Fruit fly (Drosophila melanogaster) whole organism, prepupa: ENCODE measurements around the gene CG1571.

Source experiments
- Blimp-1 ChIP-seq: fragments of 200-800 bp; sonication (Bioruptor generic); optimal IDR thresholded peaks from 3 replicates; lab custom pipeline; 2017; ENCODE audit warnings: missing biosample characterization, missing genetic modification characterization, mild to moderate bottlenecking, moderate library complexity, missing genetic modification reagents
- CG11762 ChIP-seq: fragments of 200-800 bp; sonication (Bioruptor generic); optimal IDR thresholded peaks from 3 replicates; lab custom pipeline; 2016; ENCODE audit warnings: missing biosample characterization, missing genetic modification characterization; ENCODE audit not compliant: insufficient read depth
- CG11902 ChIP-seq: fragments of 200-800 bp; sonication (Bioruptor generic); optimal IDR thresholded peaks from 3 replicates; lab custom pipeline; 2016; ENCODE audit warnings: missing biosample characterization, missing genetic modification characterization
- CG15336 ChIP-seq: fragments of 200-800 bp; sonication (Bioruptor generic); IDR thresholded peaks from 2 replicates; pipeline ENCODE4 v1.3.6; 2022; ENCODE audit warnings: missing biosample characterization, missing genetic modification characterization
- CG1621 ChIP-seq: fragments of 200-800 bp; sonication (Bioruptor generic); optimal IDR thresholded peaks from 3 replicates; lab custom pipeline; 2018; ENCODE audit warnings: missing biosample characterization, mild to moderate bottlenecking, missing genetic modification characterization
- CG3032 ChIP-seq: fragments of 200-800 bp; optimal IDR thresholded peaks from 2 replicates; lab custom pipeline; 2019; ENCODE audit warnings: missing biosample characterization, mild to moderate bottlenecking, missing genetic modification characterization, moderate library complexity
- CG32006 ChIP-seq: fragments of 200-800 bp; sonication (Bioruptor generic); optimal IDR thresholded peaks from 3 replicates; lab custom pipeline; 2017; ENCODE audit warnings: missing biosample characterization, mild to moderate bottlenecking, missing genetic modification characterization
- CG34406 ChIP-seq: fragments of 200-800 bp; sonication (Bioruptor generic); optimal IDR thresholded peaks from 3 replicates; lab custom pipeline; 2016; ENCODE audit warnings: missing biosample characterization, missing genetic modification characterization
- CG4318 ChIP-seq: fragments of 200-800 bp; sonication (Bioruptor generic); optimal IDR thresholded peaks from 3 replicates; lab custom pipeline; 2017; ENCODE audit warnings: missing biosample characterization, mild to moderate bottlenecking, missing genetic modification characterization
- CG6276 ChIP-seq: fragments of 200-800 bp; sonication (Bioruptor generic); optimal IDR thresholded peaks from 2 replicates; lab custom pipeline; 2017; ENCODE audit warnings: missing biosample characterization, mild to moderate bottlenecking, missing genetic modification characterization
- CG6792 ChIP-seq: fragments of 200-800 bp; sonication (Bioruptor generic); optimal IDR thresholded peaks from 3 replicates; lab custom pipeline; 2016; ENCODE audit warnings: missing biosample characterization, missing genetic modification characterization
- CG6808 ChIP-seq: fragments of 200-800 bp; sonication (Bioruptor generic); optimal IDR thresholded peaks from 3 replicates; lab custom pipeline; 2017; ENCODE audit warnings: missing biosample characterization, missing genetic modification characterization, mild to moderate bottlenecking, moderate library complexity, missing genetic modification reagents
- CG6854 ChIP-seq: fragments of 200-800 bp; sonication (Bioruptor generic); optimal IDR thresholded peaks from 2 replicates; lab custom pipeline; 2017; ENCODE audit warnings: missing biosample characterization, mild to moderate bottlenecking, missing genetic modification characterization
- CG7368 ChIP-seq: fragments of 200-800 bp; sonication (Bioruptor generic); optimal IDR thresholded peaks from 3 replicates; lab custom pipeline; 2016; ENCODE audit warnings: missing biosample characterization, missing genetic modification characterization
- CG8119 ChIP-seq: fragments of 200-800 bp; sonication (Bioruptor generic); IDR thresholded peaks from 3 replicates; pipeline ENCODE4 v1.3.6; 2022; ENCODE audit warnings: missing biosample characterization, missing genetic modification characterization
- CG8319 ChIP-seq: fragments of 200-800 bp; sonication (Bioruptor generic); optimal IDR thresholded peaks from 3 replicates; lab custom pipeline; 2016; ENCODE audit warnings: missing biosample characterization, missing genetic modification characterization
- CG9139 ChIP-seq: fragments of 200-800 bp; sonication (Bioruptor generic); optimal IDR thresholded peaks from 3 replicates; lab custom pipeline; 2017; ENCODE audit warnings: missing biosample characterization, mild to moderate bottlenecking, missing genetic modification characterization
- Eip78C ChIP-seq: fragments of 200-800 bp; sonication (Bioruptor generic); peaks from one replicate; lab custom pipeline; 2016; ENCODE audit warnings: missing biosample characterization, missing genetic modification characterization
- Eip93F ChIP-seq: fragments of 200-800 bp; sonication (Bioruptor generic); optimal IDR thresholded peaks from 2 replicates; lab custom pipeline; 2016; ENCODE audit warnings: missing biosample characterization, mild to moderate bottlenecking, missing genetic modification characterization
- Ets96B ChIP-seq: fragments of 200-800 bp; optimal IDR thresholded peaks from 2 replicates; lab custom pipeline; 2019; ENCODE audit warnings: missing biosample characterization, mild to moderate bottlenecking, missing genetic modification characterization, moderate library complexity
- Gug ChIP-seq: fragments of 200-800 bp; sonication (Bioruptor generic); IDR thresholded peaks from 2 replicates; pipeline ENCODE4 v1.3.6; 2022; ENCODE audit warnings: missing biosample characterization, missing genetic modification characterization
- Hr38 ChIP-seq: sonication (Bioruptor generic); optimal IDR thresholded peaks from 2 replicates; lab custom pipeline; 2016; ENCODE audit warnings: missing biosample characterization, missing genetic modification characterization
- Hr39 ChIP-seq: fragments of 200-800 bp; sonication (Bioruptor generic); optimal IDR thresholded peaks from 2 replicates; lab custom pipeline; 2016; ENCODE audit warnings: missing biosample characterization, missing genetic modification characterization
- Hr4 ChIP-seq: fragments of 200-800 bp; sonication (Bioruptor generic); optimal IDR thresholded peaks from 3 replicates; lab custom pipeline; 2016; ENCODE audit warnings: missing biosample characterization, missing genetic modification characterization
- Lpt ChIP-seq: fragments of 200-800 bp; sonication (Bioruptor generic); optimal IDR thresholded peaks from 3 replicates; lab custom pipeline; 2016; ENCODE audit warnings: missing biosample characterization, missing genetic modification characterization
- Met ChIP-seq: fragments of 200-800 bp; sonication (Bioruptor generic); optimal IDR thresholded peaks from 3 replicates; lab custom pipeline; 2016; ENCODE audit warnings: missing biosample characterization, missing genetic modification characterization
- OdsH ChIP-seq: fragments of 200-800 bp; sonication (Bioruptor generic); optimal IDR thresholded peaks from 3 replicates; lab custom pipeline; 2016; ENCODE audit warnings: missing biosample characterization, missing genetic modification characterization
- Sox14 ChIP-seq: fragments of 200-800 bp; sonication (Bioruptor generic); optimal IDR thresholded peaks from 3 replicates; lab custom pipeline; 2016; ENCODE audit warnings: missing biosample characterization, missing genetic modification characterization
- achi ChIP-seq: fragments of 200-800 bp; sonication (Bioruptor generic); optimal IDR thresholded peaks from 3 replicates; lab custom pipeline; 2016; ENCODE audit warnings: missing biosample characterization, missing genetic modification characterization
- dac ChIP-seq: fragments of 200-800 bp; sonication (Bioruptor generic); optimal IDR thresholded peaks from 2 replicates; lab custom pipeline; 2017; ENCODE audit warnings: missing biosample characterization, mild to moderate bottlenecking, missing genetic modification characterization
- eg ChIP-seq: fragments of 200-800 bp; sonication (Bioruptor generic); IDR thresholded peaks from 3 replicates; pipeline ENCODE4 v1.3.6; 2022; ENCODE audit warnings: missing biosample characterization, missing genetic modification characterization
- esn ChIP-seq: fragments of 200-800 bp; sonication (Bioruptor generic); optimal IDR thresholded peaks from 2 replicates; lab custom pipeline; 2016; ENCODE audit warnings: missing biosample characterization, mild to moderate bottlenecking, missing genetic modification characterization, moderate library complexity
- fd59A ChIP-seq: fragments of 200-800 bp; sonication (Bioruptor generic); optimal IDR thresholded peaks from 2 replicates; lab custom pipeline; 2017; ENCODE audit warnings: missing biosample characterization, mild to moderate bottlenecking, missing genetic modification characterization, missing genetic modification reagents
- fkh ChIP-seq: fragments of 200-800 bp; sonication (Bioruptor generic); optimal IDR thresholded peaks from 3 replicates; lab custom pipeline; 2017; ENCODE audit warnings: missing biosample characterization, mild to moderate bottlenecking, missing genetic modification characterization, moderate library complexity
- lz ChIP-seq: fragments of 200-800 bp; sonication (Bioruptor generic); optimal IDR thresholded peaks from 3 replicates; lab custom pipeline; 2016; ENCODE audit warnings: missing biosample characterization, missing genetic modification characterization
- net ChIP-seq: fragments of 200-800 bp; sonication (Bioruptor generic); optimal IDR thresholded peaks from 3 replicates; lab custom pipeline; 2016; ENCODE audit warnings: missing biosample characterization, missing genetic modification characterization
- pdm3 ChIP-seq: fragments of 200-800 bp; sonication (Bioruptor generic); optimal IDR thresholded peaks from 3 replicates; lab custom pipeline; 2016; ENCODE audit warnings: missing biosample characterization, missing genetic modification characterization
- salr ChIP-seq, 2 experiments: fragments of 200-800 bp; sonication (Bioruptor generic); optimal IDR thresholded peaks; 3 replicates each; lab custom pipeline; 2016 to 2018; ENCODE audit warnings: missing biosample characterization in 2 of 2, missing genetic modification characterization in 2 of 2, mild to moderate bottlenecking in 1 of 2
- ss ChIP-seq, 2 experiments: fragments of 200-800 bp; sonication (Bioruptor generic); optimal IDR thresholded peaks; 2 replicates in 1 of 2; 3 replicates in 1 of 2; lab custom pipeline; 2017 to 2018; ENCODE audit warnings: mild to moderate bottlenecking in 2 of 2, missing biosample characterization in 2 of 2, missing genetic modification characterization in 2 of 2, moderate library complexity in 1 of 2
- svp ChIP-seq: fragments of 200-800 bp; sonication (Bioruptor generic); peaks from one replicate; lab custom pipeline; 2016; ENCODE audit warnings: missing biosample characterization, missing genetic modification characterization
- topi ChIP-seq: fragments of 200-800 bp; sonication (Bioruptor generic); optimal IDR thresholded peaks from 3 replicates; lab custom pipeline; 2016; ENCODE audit warnings: missing biosample characterization, missing genetic modification characterization
- vri ChIP-seq: fragments of 200-800 bp; sonication (Bioruptor generic); optimal IDR thresholded peaks from 3 replicates; lab custom pipeline; 2016; ENCODE audit warnings: missing biosample characterization, mild to moderate bottlenecking, missing genetic modification characterization

The CG1571 gene

DNA sequence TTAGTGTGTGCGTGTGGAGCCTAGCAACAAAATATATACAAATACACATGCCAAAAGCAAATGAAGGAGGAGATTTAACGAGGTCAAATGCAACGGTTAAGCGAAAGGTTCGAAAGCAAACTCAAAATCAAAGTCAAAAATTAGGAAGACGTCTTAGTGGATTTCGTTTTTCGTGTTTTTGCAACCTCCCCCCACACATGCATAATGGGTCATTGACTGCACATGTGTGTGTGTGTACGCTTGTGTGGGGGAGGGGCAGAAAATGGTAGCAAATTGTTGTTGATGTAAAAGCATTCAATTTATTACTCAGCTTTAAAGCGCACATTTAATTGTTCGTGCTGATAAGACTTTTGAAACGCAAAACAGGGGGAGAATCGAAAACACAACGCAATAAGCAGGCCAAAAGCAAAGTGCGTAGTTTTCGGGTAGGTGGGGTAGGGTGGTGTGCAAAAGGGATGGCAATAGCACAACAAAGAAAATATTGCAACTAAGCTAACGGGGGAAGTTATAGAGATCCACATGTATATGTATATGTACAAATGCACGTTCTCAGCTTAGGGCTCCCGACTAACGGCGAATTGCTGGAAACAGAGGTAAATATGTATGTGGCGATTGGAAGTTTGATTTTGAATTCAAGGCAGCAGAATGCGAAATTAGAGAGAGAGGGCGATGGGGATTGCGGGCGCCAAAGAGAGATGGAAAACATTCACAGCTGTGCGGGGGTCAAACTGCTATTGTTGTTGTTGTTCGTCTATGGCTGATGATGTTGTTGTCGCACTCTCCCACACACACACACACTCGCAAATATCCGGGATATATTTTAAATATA, 17.4 kb downstream of the CG1571 start (continued):
- no peak for TF ChIP-seq fd59A (GFP tag; lab: Kevin White, UChicago)
- TF ChIP-seq CG34406 (GFP tag; lab: Kevin White, UChicago), result no peak
- peak; percentile 42 for TF ChIP-seq vri (GFP tag; lab: Kevin White, UChicago)
- no peak for TF ChIP-seq CG8319 (GFP tag; lab: Kevin White, UChicago)
- TF ChIP-seq CG3032 (tag; lab: Kevin White, UChicago), result no peak
- no peak for TF ChIP-seq Hr38
- TF ChIP-seq topi (GFP tag; lab: Kevin White, UChicago), result no peak
- no peak for TF ChIP-seq CG6808 (GFP tag; lab: Kevin White, UChicago)
- peak; percentile 77 for TF ChIP-seq Eip78C
- no peak for TF ChIP-seq dac (GFP tag; lab: Kevin White, UChicago)
- TF ChIP-seq CG15336 (GFP tag; lab: Robert Waterston, UW), result no peak
- no peak for TF ChIP-seq esn (GFP tag; lab: Kevin White, UChicago)
- TF ChIP-seq fkh, result no peak
- TF ChIP-seq Sox14 (GFP tag; lab: Kevin White, UChicago), result peak; percentile 59
- TF ChIP-seq Hr4, result peak; percentile 9
- TF ChIP-seq CG1621 (tag; lab: Kevin White, UChicago), result no peak
- peak; percentile 16 for TF ChIP-seq CG32006 (GFP tag; lab: Kevin White, UChicago)
- no peak for TF ChIP-seq pdm3 (GFP tag; lab: Kevin White, UChicago)
- TF ChIP-seq CG9139, result peak; percentile 38
- no peak for TF ChIP-seq CG4318
- no peak for TF ChIP-seq Gug (GFP tag; lab: Robert Waterston, UW)
- no peak for TF ChIP-seq Ets96B (tag; lab: Kevin White, UChicago)
- no peak for TF ChIP-seq Lpt
- TF ChIP-seq, all 60 proteins: peak for 12

DNA sequence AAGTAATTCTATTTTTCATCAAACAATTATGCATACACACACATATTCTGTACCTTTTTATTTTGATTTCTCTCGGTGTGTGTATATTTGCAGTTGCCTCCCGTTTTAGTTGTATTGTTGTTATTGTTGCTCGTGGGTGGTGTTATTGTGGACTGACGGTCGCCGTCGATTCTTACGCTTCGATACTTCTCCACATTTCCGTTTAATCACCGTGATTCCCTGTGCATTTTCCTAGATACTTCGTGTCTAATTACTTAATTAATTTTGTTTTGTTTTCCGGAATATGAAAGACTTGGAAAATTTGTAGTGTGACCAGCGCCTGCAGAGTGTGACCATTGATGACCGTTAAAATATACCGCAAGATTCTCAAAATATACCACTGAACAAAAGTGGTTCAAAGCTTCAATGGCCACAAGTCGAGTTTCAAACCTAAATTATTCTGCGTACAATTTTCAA, 18.1 kb downstream of the CG1571 start, which contains the start of gene UbcE2H:
UbcE2H (minus strand) TSS at position 343 of the 456 bp plus-strand sequence.
- TF ChIP-seq Eip78C (peak; percentile 58), topi (GFP tag; lab: Kevin White, UChicago) (peak; percentile 47), CG11902 (no peak), net (GFP tag; lab: Kevin White, UChicago) (peak; percentile 18), esn (GFP tag; lab: Kevin White, UChicago) (peak; percentile 6), CG6854 (GFP tag; lab: Kevin White, UChicago) (peak; percentile 12), Blimp-1 (GFP tag; lab: Kevin White, UChicago) (no peak), CG1621 (tag; lab: Kevin White, UChicago) (peak; percentile 44), achi (GFP tag; lab: Kevin White, UChicago) (peak; percentile 20), fd59A (GFP tag; lab: Kevin White, UChicago) (no peak), fkh (peak; percentile 65), CG15336 (GFP tag; lab: Robert Waterston, UW) (0 out of 2 replicates have a peak, but pooled peaks have one; percentile 30), Ets96B (tag; lab: Kevin White, UChicago) (no peak), CG8119 (GFP tag; lab: Robert Waterston, UW) (no peak), svp (GFP tag; lab: Kevin White, UChicago) (peak; percentile 72), CG11762 (GFP tag; lab: Kevin White, UChicago) (no peak), Hr38 (no peak)

DNA sequence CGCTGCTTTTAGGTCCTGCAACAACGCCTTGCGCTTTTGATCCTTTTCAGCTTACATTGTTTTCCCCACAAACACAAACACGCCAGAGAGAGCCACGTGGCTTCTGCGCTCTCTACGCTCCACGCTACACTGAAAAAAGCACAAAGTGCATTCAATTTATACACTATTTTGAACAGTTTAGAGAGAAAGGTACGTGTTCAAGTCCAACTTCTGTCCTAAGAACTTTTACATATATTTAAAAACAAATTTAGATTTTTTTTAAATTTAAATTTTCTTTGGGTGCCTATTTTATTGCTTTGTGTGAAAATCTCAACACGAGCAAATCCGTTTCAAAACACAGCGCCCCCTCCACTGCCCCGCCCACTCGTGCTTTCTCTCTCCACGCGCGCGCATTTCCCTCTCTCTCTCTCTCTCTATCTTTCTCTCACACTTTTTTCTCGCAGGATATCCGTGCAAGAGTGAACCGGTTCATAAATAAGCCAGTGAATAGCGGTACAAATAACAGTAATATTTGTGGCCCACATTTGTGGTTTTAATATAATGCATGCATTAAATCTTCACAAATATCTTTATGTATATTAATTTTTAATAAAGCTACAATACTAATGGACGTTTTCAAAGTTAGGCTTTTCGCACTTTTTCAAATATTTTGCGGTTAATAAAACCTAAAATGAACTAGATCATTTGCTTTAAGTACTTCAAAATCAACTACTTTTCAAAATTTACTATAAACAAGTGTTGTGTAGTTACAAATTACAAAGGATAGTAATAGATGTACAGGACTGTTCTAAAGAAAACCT, 24.5 kb downstream of the CG1571 start:
- TF ChIP-seq CG6808 (GFP tag; lab: Kevin White, UChicago), result peak; percentile 60
- peak; percentile 79 for TF ChIP-seq pdm3 (GFP tag; lab: Kevin White, UChicago)
- TF ChIP-seq salr (GFP tag; optimal IDR thresholded peaks at IDR 0.05; lab: Kevin White, UChicago), result peak; percentile 52 to 76
- peak; percentile 89 for TF ChIP-seq eg (GFP tag; lab: Robert Waterston, UW)
- peak; percentile 41 for TF ChIP-seq Eip93F (GFP tag; lab: Kevin White, UChicago)
- TF ChIP-seq Met (GFP tag; lab: Kevin White, UChicago), result peak; percentile 77
- peak; percentile 60 for TF ChIP-seq Hr39 (GFP tag; lab: Kevin White, UChicago)
- TF ChIP-seq Hr4, result peak; percentile 79
- peak; percentile 45 for TF ChIP-seq CG6854 (GFP tag; lab: Kevin White, UChicago)
- TF ChIP-seq OdsH (GFP tag; lab: Kevin White, UChicago), result peak; percentile 77
- peak; percentile 83 for TF ChIP-seq esn (GFP tag; lab: Kevin White, UChicago)
- TF ChIP-seq net (GFP tag; lab: Kevin White, UChicago), result peak; percentile 79
- peak; percentile 66 to 76 for TF ChIP-seq ss (GFP tag; optimal IDR thresholded peaks at IDR 0.05; lab: Kevin White, UChicago)
- peak; percentile 20 for TF ChIP-seq CG8319 (GFP tag; lab: Kevin White, UChicago)
- TF ChIP-seq Blimp-1 (GFP tag; lab: Kevin White, UChicago), result peak; percentile 22
- peak; percentile 78 for TF ChIP-seq CG6276
- TF ChIP-seq CG7368, result peak; percentile 70
- peak; percentile 77 for TF ChIP-seq CG6792
- peak; percentile 73 for TF ChIP-seq lz (GFP tag; lab: Kevin White, UChicago)
- peak; percentile 69 for TF ChIP-seq CG11762 (GFP tag; lab: Kevin White, UChicago)
